Fruit fly (Drosophila melanogaster) Kc167 (cell line): Measurements from ENCODE around the gene abs.

ENCODE experiments used
- Myc ChIP-seq: fragments of >200 bp; optimal IDR thresholded peaks from 2 replicates; lab custom pipeline; 2017; ENCODE audit warnings: missing external identifiers
- Sin3A ChIP-seq: fragments of >200 bp; optimal IDR thresholded peaks from 2 replicates; lab custom pipeline; 2018; ENCODE audit warnings: missing external identifiers
- h ChIP-seq: fragments of >200 bp; optimal IDR thresholded peaks from 3 replicates; lab custom pipeline; 2018; ENCODE audit warnings: missing external identifiers
- insv ChIP-seq: fragments of >200 bp; optimal IDR thresholded peaks from 3 replicates; lab custom pipeline; 2018; ENCODE audit warnings: missing external identifiers
- psq ChIP-seq: fragments of >200 bp; optimal IDR thresholded peaks from 2 replicates; lab custom pipeline; 2017; ENCODE audit warnings: missing external identifiers
- ttk ChIP-seq: sonication (Bioruptor generic); optimal IDR thresholded peaks from 2 replicates; lab custom pipeline; 2017; ENCODE audit warnings: missing external identifiers

Gene abs

DNA sequence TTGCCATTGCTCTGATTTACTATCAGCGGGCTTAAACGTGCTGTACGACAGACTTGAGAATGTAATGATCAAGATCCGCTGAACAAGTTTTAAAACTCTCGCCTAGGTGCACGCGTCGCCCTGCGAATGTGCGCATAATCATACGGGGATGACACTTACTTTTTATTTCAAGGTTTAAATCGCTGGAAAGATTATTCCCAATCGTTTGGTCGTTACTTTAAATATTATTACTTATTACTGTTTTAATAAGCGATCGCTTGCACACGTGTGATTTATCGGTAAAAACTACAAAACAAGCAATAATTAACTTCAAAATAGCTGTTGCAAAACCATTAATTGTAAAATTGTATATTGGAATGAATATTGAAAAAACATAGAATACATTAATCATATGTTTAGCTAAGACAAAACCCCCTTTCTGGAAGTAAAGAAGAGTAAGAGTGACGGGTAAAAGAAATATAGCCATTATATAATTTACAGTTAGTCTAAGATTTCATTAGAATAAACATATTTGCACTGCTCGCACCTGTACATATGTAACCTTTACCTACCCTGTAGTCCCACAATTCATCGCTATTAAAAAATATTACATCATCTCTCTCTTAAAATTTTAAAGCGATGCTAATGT is 3.6 kb upstream of the abs start, which contains the start of gene DhpD:
DhpD (minus strand) TSS at position 102 of the 628 bp plus-strand sequence.
- TF ChIP-seq psq (lab: Kevin White, UChicago): no peak
- TF ChIP-seq insv (lab: Kevin White, UChicago): no peak
- no peak for TF ChIP-seq Sin3A (lab: Kevin White, UChicago)
- no peak for TF ChIP-seq Myc
- TF ChIP-seq ttk (lab: Kevin White, UChicago): no peak
- TF ChIP-seq h (lab: Kevin White, UChicago): no peak

DNA sequence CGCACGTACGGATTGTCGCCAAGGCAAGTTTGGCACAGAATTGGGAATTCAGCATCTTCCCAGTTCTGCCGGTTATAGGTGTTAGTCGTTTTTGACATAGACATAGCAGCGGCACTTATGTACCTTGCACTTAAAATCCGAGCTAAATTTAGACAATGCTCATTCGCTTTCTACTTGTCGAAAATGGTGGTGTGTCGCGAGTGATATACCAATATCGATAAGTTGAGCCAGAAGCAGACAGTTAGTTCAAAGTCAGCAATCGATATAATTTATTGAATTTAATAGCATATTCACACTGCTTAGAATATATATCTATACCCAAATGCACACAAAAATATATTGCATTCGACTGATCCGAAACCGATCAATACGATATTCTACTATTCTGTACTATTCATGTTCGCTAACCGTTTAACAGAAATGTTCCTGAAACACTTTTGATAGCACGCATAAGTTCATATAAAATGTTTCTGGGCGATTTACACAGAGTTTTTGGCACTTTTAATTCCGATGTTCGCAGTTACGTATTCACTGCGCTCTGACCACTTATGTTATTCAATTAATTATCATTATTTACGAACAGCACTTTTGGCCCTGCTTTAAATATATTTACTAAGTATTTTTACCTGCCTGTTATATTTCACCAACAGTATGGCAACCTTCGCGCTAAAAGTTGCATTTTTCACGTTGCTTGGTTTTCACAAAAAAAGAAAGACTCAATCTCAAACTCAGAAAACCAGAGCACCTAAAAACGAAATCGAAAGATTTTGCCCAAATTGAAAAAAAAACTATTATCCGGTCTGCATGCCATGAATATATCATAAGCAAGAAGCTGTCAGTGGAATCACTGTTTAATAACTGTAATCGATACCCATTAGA is 469 bp upstream of the abs start, which contains the start of gene CG14641:
CG14641 (minus strand) TSS at position 204 of the 879 bp plus-strand sequence.
- TF ChIP-seq h (lab: Kevin White, UChicago): no peak
- TF ChIP-seq Myc: no peak

DNA sequence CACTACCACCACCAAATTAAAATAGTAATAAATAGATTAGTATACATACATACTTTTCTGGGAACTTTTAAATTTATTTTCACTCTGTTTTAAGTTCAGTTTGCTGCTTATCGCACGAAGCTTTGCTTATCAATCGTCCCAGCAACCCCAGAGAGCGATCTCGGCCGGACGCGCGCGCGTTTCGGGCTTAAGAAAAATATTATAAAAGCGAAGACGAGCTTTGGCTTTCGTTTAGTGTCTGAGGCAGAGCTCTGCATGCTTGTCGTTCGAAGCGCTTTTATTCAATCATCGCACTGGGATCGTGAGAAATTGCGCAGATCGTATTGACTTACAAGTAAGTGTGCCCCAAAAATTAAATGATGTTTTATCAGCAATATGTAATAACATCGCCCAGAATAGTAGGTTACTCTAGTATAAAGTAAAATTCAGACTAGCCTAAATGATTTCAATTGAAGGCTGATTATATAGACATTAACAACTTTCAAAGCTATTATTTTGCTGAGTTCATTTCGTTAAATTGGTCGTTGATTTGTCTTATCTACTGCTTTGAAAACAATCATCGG is 2.2 kb downstream of the abs start, which contains the start of gene Gel:
Gel (plus strand) TSS at position 227 of the 563 bp plus-strand sequence.
- TF ChIP-seq insv (lab: Kevin White, UChicago) (no peak), Myc (no peak), h (lab: Kevin White, UChicago) (no peak), psq (lab: Kevin White, UChicago) (no peak), ttk (lab: Kevin White, UChicago) (no peak), Sin3A (lab: Kevin White, UChicago) (no peak)

DNA sequence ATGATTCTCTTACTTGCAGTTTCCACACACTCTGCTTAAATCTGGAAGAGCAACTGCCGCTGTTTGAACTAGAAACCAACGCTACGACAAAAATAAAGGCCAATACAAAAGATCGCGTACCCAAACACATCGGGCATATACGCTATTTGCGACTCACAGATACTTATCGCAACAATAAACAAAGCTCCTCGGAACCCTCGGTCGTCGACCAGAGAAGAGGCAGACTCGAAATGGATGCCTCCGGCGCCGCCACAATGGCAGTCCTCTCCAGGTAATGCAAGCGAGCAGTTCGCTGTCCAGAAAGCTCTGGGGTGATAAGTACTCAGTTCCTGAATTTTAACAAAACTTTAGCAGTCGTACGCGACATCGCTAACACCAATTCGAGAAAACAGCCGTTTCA is 3.7 kb downstream of the abs start:
- TF ChIP-seq Myc: no peak
- no peak for TF ChIP-seq h (lab: Kevin White, UChicago)
- no peak for TF ChIP-seq Sin3A (lab: Kevin White, UChicago)
- no peak for TF ChIP-seq psq (lab: Kevin White, UChicago)
- no peak for TF ChIP-seq ttk (lab: Kevin White, UChicago)
- no peak for TF ChIP-seq insv (lab: Kevin White, UChicago)

DNA sequence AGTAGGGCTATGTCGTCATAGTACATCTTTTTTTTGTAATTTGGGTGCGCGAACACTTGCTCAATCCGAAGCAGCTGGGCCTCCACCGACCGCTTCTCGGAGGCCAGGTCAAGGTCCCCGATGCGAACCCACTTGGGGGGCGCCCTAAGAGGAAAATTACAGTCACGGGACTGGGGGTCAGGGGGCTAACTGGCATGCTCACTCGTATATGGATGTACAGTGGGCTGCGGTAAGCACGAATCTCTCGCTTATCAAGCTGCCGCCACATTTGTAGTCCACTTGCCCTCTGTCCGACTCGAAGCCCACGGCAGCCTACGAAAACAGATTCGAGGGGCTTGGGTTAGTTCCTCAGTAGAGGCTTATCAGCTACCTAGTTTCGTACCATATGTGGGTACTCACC is 8.9 kb downstream of the abs start:
- TF ChIP-seq psq (lab: Kevin White, UChicago): no peak
- TF ChIP-seq Myc: no peak
- no peak for TF ChIP-seq Sin3A (lab: Kevin White, UChicago)
- no peak for TF ChIP-seq insv (lab: Kevin White, UChicago)
- no peak for TF ChIP-seq ttk (lab: Kevin White, UChicago)
- TF ChIP-seq h (lab: Kevin White, UChicago): no peak

DNA sequence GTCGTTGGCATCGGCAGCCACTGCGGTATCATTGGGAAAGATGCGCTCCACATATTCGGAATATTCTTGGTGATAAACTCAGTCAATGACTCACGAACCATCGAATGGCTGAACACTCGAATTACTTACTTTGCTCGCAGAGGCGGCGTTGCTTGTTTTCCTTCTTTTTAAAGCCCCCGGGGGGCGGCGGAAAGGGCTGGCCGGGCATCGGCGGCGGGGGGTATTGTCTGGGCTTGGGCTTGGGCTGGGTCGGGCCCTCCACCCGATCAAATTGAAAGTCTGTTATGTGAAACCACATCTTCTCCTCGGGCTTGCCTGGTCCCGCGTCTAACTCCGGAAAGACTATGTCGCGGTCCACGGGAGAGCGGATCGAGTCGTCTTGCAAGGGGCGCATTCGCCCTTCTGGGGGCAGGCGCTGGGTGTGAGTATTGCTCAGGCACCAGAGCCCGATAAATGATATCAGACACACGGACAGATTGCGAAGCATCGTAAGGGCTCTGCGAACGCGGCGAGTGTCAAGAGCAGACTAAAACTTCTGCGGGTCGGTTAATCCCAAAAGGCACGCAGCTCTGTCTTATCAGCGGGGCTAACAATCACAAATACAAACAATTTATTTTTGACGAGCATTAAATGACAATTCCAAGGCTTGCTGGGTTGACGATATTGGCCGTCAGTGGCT is 9.5 kb downstream of the abs start, which contains the start of gene CG14642:
CG14642 (minus strand) TSS at position 509 of the 679 bp plus-strand sequence.
- TF ChIP-seq Sin3A (lab: Kevin White, UChicago): no peak
- no peak for TF ChIP-seq h (lab: Kevin White, UChicago)
- TF ChIP-seq psq (lab: Kevin White, UChicago): no peak
- no peak for TF ChIP-seq Myc
- TF ChIP-seq ttk (lab: Kevin White, UChicago): no peak
- TF ChIP-seq insv (lab: Kevin White, UChicago): no peak

DNA sequence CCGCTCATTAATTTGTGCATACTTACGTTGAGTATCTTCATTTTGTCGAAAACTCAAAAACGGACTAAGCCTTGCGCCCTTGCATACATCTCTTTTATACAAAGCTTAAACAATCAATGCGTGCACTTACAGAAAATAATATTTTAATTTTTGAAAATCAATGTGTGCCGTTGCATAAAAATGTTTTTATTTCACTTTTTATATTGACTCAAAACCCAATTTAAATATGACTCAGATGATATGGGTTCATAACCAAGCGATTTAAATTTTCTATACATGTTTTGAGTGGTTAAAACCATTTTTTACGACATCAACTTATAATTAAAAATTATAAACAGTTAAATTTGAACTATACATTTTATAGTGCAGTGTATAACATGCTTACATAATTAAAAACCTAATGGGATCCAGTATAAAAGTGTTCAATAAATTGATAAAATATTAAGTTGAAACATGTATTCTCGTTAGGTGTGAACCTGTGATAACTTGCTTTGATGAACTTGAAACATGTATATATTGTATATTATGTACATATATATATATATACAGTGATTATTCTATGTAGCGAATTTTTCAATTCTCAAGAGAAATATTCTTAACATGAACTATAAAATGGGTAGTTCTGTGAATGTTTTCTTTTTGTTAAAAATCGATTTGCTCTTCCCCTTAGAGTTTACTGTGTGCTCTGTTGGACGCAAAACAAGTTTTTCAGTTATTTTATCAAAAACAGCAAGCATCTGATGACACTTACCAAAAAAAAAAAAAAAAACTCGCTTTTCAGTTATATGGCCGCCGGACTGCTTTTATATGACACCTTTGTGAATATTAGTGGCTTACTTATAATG is 10.5 kb downstream of the abs start, which contains the start of gene CG34305:
CG34305 (minus strand) TSS at position 51 of the 845 bp plus-strand sequence.
- TF ChIP-seq ttk (lab: Kevin White, UChicago): no peak
- no peak for TF ChIP-seq psq (lab: Kevin White, UChicago)
- no peak for TF ChIP-seq Sin3A (lab: Kevin White, UChicago)
- TF ChIP-seq Myc: no peak
- TF ChIP-seq insv (lab: Kevin White, UChicago): no peak
- TF ChIP-seq h (lab: Kevin White, UChicago): no peak

DNA sequence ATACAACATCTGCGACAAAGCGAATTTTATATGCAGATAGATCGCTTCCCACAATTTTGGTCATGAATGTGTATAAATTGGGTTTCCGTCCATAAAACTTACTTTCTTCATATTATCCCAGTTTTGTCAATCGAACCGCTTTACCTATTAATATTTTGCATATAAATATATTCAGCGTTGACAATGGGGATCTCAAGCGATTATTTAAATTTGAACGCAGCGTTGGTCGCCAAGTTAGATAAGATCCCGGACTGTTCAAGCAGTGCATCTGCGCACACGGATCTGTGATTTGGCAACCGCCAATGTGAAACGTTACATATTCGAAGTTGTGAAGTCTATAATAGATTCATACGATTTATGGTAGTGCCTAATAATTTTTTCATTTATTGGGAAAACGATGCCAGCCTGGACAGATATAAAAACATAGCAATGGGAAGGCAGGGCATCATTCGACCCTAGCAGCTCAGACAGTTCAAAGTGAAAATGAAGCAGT is 13.8 kb downstream of the abs start, which contains the start of gene TwdlF:
TwdlF (plus strand) TSS at position 443 of the 493 bp plus-strand sequence.
- no peak for TF ChIP-seq h (lab: Kevin White, UChicago)
- no peak for TF ChIP-seq Sin3A (lab: Kevin White, UChicago)
- TF ChIP-seq ttk (lab: Kevin White, UChicago): no peak
- TF ChIP-seq Myc: no peak
- TF ChIP-seq insv (lab: Kevin White, UChicago): no peak
- no peak for TF ChIP-seq psq (lab: Kevin White, UChicago)

DNA sequence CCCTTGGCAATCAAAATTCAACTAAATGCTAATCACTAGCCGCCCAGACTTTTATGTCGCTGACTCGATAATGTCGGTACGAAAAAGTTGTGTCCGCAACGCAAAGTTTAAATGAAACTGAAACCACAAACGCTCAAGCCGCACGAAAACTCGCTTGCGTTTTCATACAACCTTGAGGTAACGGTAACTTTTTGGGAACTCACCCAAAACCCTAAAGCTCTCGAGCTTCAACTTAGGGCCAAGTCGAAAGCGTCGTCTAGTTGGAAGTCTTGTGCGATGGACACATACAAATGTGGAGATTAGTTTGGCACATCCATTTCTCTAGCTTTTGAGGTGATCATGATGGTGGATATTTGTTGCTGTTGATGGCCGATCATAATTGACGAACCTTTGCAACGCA is 17.1 kb downstream of the abs start:
- no peak for TF ChIP-seq psq (lab: Kevin White, UChicago)
- no peak for TF ChIP-seq ttk (lab: Kevin White, UChicago)
- no peak for TF ChIP-seq insv (lab: Kevin White, UChicago)
- TF ChIP-seq Myc: no peak
- TF ChIP-seq Sin3A (lab: Kevin White, UChicago): no peak
- no peak for TF ChIP-seq h (lab: Kevin White, UChicago)

DNA sequence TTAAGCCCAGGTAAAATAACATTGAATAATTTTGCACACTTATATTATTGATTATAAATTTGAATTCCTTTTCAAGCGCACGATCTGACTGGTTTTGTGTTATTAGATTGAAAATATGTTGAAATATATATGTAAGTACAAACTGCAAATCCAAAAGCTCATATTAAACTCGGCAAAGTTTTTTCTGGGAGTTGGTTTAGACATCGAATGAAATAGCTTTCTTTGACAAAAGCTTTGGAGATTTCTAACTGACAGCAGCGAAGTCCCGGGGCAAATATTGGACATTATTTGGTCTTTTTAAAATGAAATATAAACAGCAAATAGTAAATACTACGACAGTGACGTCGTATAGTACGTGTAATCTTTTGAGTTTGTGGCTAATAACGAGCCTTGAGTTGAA is 18.4 kb downstream of the abs start, which contains the start of gene TwdlG:
TwdlG (minus strand) TSS at position 101 of the 400 bp plus-strand sequence.
- TF ChIP-seq insv (lab: Kevin White, UChicago): no peak
- no peak for TF ChIP-seq h (lab: Kevin White, UChicago)
- no peak for TF ChIP-seq Myc
- no peak for TF ChIP-seq ttk (lab: Kevin White, UChicago)
- no peak for TF ChIP-seq psq (lab: Kevin White, UChicago)
- TF ChIP-seq Sin3A (lab: Kevin White, UChicago): no peak
